Fruit fly (Drosophila melanogaster) whole organism, embryonic: ENCODE data around the gene TwdlB.

Experiments used
- Atf6 ChIP-seq: fragments of 200-800 bp; sonication (Bioruptor generic); IDR thresholded peaks from 2 replicates; pipeline ENCODE4 v1.3.6; 2022; ENCODE audit warnings: missing biosample characterization, missing genetic modification characterization
- Bgb ChIP-seq: fragments of 200-800 bp; sonication (Bioruptor generic); IDR thresholded peaks from 2 replicates; pipeline ENCODE4 v1.3.6; 2022; ENCODE audit warnings: missing biosample characterization, missing genetic modification characterization; ENCODE audit not compliant: partially characterized antibody
- CG1024 ChIP-seq: fragments of 200-800 bp; sonication (Bioruptor generic); IDR thresholded peaks from 2 replicates; pipeline ENCODE4 v1.3.6; 2022; ENCODE audit warnings: missing biosample characterization, missing genetic modification characterization
- CG10543 ChIP-seq: fragments of 200-800 bp; sonication (Bioruptor generic); optimal IDR thresholded peaks from 3 replicates; lab custom pipeline; 2017; ENCODE audit warnings: missing biosample characterization, mild to moderate bottlenecking, missing genetic modification characterization, moderate library complexity
- CG10654 ChIP-seq: fragments of 200-800 bp; sonication (Bioruptor generic); optimal IDR thresholded peaks from 2 replicates; lab custom pipeline; 2016; ENCODE audit warnings: missing biosample characterization, missing genetic modification characterization
- CG11398 ChIP-seq: fragments of 200-800 bp; sonication (Bioruptor generic); optimal IDR thresholded peaks from 2 replicates; lab custom pipeline; 2016; ENCODE audit warnings: missing biosample characterization, missing genetic modification characterization
- CG12071 ChIP-seq: fragments of 200-800 bp; sonication (Bioruptor generic); optimal IDR thresholded peaks from 3 replicates; lab custom pipeline; 2018; ENCODE audit warnings: missing biosample characterization, mild to moderate bottlenecking, missing genetic modification characterization
- CG12155 ChIP-seq: fragments of 200-800 bp; sonication (Bioruptor generic); optimal IDR thresholded peaks from 3 replicates; lab custom pipeline; 2016; ENCODE audit warnings: missing biosample characterization, missing genetic modification characterization
- CG12236 ChIP-seq: fragments of 200-800 bp; sonication (Bioruptor generic); optimal IDR thresholded peaks from 2 replicates; lab custom pipeline; 2016; ENCODE audit warnings: missing biosample characterization, missing genetic modification characterization
- CG13624 ChIP-seq: fragments of 200-800 bp; sonication (Bioruptor generic); optimal IDR thresholded peaks from 2 replicates; lab custom pipeline; 2016; ENCODE audit warnings: missing biosample characterization, missing genetic modification characterization
- CG14014 ChIP-seq: fragments of 200-800 bp; sonication (Bioruptor generic); IDR thresholded peaks from 2 replicates; pipeline ENCODE4 v1.3.6; 2022; ENCODE audit warnings: missing biosample characterization, missing genetic modification characterization
- CG14667 ChIP-seq: fragments of 200-800 bp; sonication (Bioruptor generic); IDR thresholded peaks from 2 replicates; pipeline ENCODE4 v1.3.6; 2022; ENCODE audit warnings: missing biosample characterization, missing genetic modification characterization
- CG16779 ChIP-seq: fragments of 200-800 bp; sonication (Bioruptor generic); IDR thresholded peaks from 2 replicates; pipeline ENCODE4 v1.3.6; 2022; ENCODE audit warnings: missing biosample characterization, missing genetic modification characterization
- CG17912 ChIP-seq: fragments of 200-800 bp; sonication (Bioruptor generic); optimal IDR thresholded peaks from 2 replicates; lab custom pipeline; 2018; ENCODE audit warnings: missing biosample characterization, mild to moderate bottlenecking, missing genetic modification characterization
- CG18011 ChIP-seq: fragments of 200-800 bp; sonication (Bioruptor generic); optimal IDR thresholded peaks from 2 replicates; lab custom pipeline; 2017; ENCODE audit warnings: missing biosample characterization, missing genetic modification characterization, mild to moderate bottlenecking, moderate library complexity, missing genotype
- CG2120 ChIP-seq: fragments of 200-800 bp; sonication (Bioruptor generic); optimal IDR thresholded peaks from 3 replicates; lab custom pipeline; 2016; ENCODE audit warnings: missing biosample characterization, missing genetic modification characterization
- CG32767 ChIP-seq: fragments of 200-800 bp; sonication (Bioruptor generic); IDR thresholded peaks from 2 replicates; pipeline ENCODE4 v1.3.6; 2022; ENCODE audit warnings: missing biosample characterization, missing genetic modification characterization
- CG33557 ChIP-seq: fragments of 200-800 bp; sonication (Bioruptor generic); optimal IDR thresholded peaks from 2 replicates; lab custom pipeline; 2019; ENCODE audit warnings: missing biosample characterization, mild to moderate bottlenecking, missing genetic modification characterization, moderate library complexity
- CG4360 ChIP-seq: fragments of 200-800 bp; sonication (Bioruptor generic); IDR thresholded peaks from 2 replicates; pipeline ENCODE4 v1.3.6; 2022; ENCODE audit warnings: missing biosample characterization, missing genetic modification characterization
- CG4617 ChIP-seq: fragments of 200-800 bp; sonication (Bioruptor generic); optimal IDR thresholded peaks from 3 replicates; lab custom pipeline; 2016; ENCODE audit warnings: missing biosample characterization, missing genetic modification characterization, borderline replicate concordance
- CG6813 ChIP-seq: fragments of 200-800 bp; sonication (Bioruptor generic); optimal IDR thresholded peaks from 2 replicates; lab custom pipeline; 2017; ENCODE audit warnings: missing biosample characterization, missing genetic modification characterization, mild to moderate bottlenecking, moderate library complexity, missing genetic modification reagents
- CG7786 ChIP-seq: fragments of 200-800 bp; sonication (Bioruptor generic); optimal IDR thresholded peaks from 2 replicates; lab custom pipeline; 2016; ENCODE audit warnings: missing biosample characterization, missing genetic modification characterization
- CG7963 ChIP-seq: fragments of 200-800 bp; sonication (Bioruptor generic); IDR thresholded peaks from 3 replicates; pipeline ENCODE4 v1.3.6; 2022; ENCODE audit warnings: missing biosample characterization, missing genetic modification characterization; ENCODE audit not compliant: partially characterized antibody
- CG9727 ChIP-seq: fragments of 200-800 bp; sonication (Bioruptor generic); optimal IDR thresholded peaks from 3 replicates; lab custom pipeline; 2017; ENCODE audit warnings: missing biosample characterization, mild to moderate bottlenecking, missing genetic modification characterization
- CG9817 ChIP-seq: fragments of 200-800 bp; sonication (Bioruptor generic); optimal IDR thresholded peaks from 2 replicates; lab custom pipeline; 2018; ENCODE audit warnings: missing biosample characterization, mild to moderate bottlenecking, missing genetic modification characterization, moderate library complexity
- CrebB ChIP-seq: fragments of 200-800 bp; sonication (Bioruptor generic); optimal IDR thresholded peaks from 3 replicates; lab custom pipeline; 2018; ENCODE audit warnings: missing biosample characterization, mild to moderate bottlenecking, missing genetic modification characterization
- D19A ChIP-seq: fragments of 200-800 bp; optimal IDR thresholded peaks from 3 replicates; lab custom pipeline; 2019; ENCODE audit warnings: missing biosample characterization, mild to moderate bottlenecking, missing genetic modification characterization, moderate library complexity
- Dfd ChIP-seq, 2 experiments: fragments of >200 bp; optimal IDR thresholded peaks; 2 replicates each; lab custom pipeline; 2017; ENCODE audit warnings: missing biosample characterization in 2 of 2, missing genetic modification characterization in 2 of 2
- Dp ChIP-seq: fragments of 200-800 bp; sonication (Bioruptor generic); optimal IDR thresholded peaks from 2 replicates; lab custom pipeline; 2018; ENCODE audit warnings: missing biosample characterization, mild to moderate bottlenecking, missing genetic modification characterization, moderate library complexity
- Mrtf ChIP-seq: fragments of 200-800 bp; sonication (Bioruptor generic); IDR thresholded peaks from 3 replicates; pipeline ENCODE4 v1.3.6; 2022; ENCODE audit warnings: missing biosample characterization, missing genetic modification characterization
- Oaz ChIP-seq: fragments of 200-800 bp; sonication (Bioruptor generic); IDR thresholded peaks from 2 replicates; pipeline ENCODE4 v1.3.6; 2022; ENCODE audit warnings: missing biosample characterization, missing genetic modification characterization
- Rfx ChIP-seq: fragments of 200-800 bp; sonication (Bioruptor generic); IDR thresholded peaks from 2 replicates; pipeline ENCODE4 v1.3.6; 2022; ENCODE audit warnings: missing biosample characterization, missing genetic modification characterization
- Stat92E ChIP-seq, 3 experiments: fragments of >200 bp in 2 of 3; fragments of 200-800 bp in 1 of 3; sonication (Bioruptor generic) in 1 of 3; optimal IDR thresholded peaks; 2 replicates each; lab custom pipeline; 2017 to 2019; ENCODE audit warnings: missing biosample characterization in 3 of 3, missing genetic modification characterization in 3 of 3, mild to moderate bottlenecking in 1 of 3, moderate library complexity in 1 of 3
- abd-A ChIP-seq: fragments of 200-800 bp; sonication (Bioruptor generic); optimal IDR thresholded peaks from 3 replicates; lab custom pipeline; 2019; ENCODE audit warnings: missing biosample characterization, mild to moderate bottlenecking, missing genetic modification characterization, moderate library complexity
- al ChIP-seq: fragments of 200-800 bp; sonication (Bioruptor generic); IDR thresholded peaks from 2 replicates; pipeline ENCODE4 v1.3.6; 2022; ENCODE audit warnings: missing biosample characterization, missing genetic modification characterization
- bbx ChIP-seq: fragments of 200-800 bp; sonication (Bioruptor generic); IDR thresholded peaks from 2 replicates; pipeline ENCODE4 v1.3.6; 2022; ENCODE audit warnings: missing biosample characterization, missing genetic modification characterization; ENCODE audit not compliant: partially characterized antibody
- bigmax ChIP-seq: fragments of 200-800 bp; sonication (Bioruptor generic); optimal IDR thresholded peaks from 2 replicates; lab custom pipeline; 2018; ENCODE audit warnings: missing biosample characterization, mild to moderate bottlenecking, missing genetic modification characterization
- crp ChIP-seq, 2 experiments: fragments of 200-800 bp; sonication (Bioruptor generic); optimal IDR thresholded peaks; 2 replicates in 1 of 2; 3 replicates in 1 of 2; lab custom pipeline; 2017; ENCODE audit warnings: missing biosample characterization in 2 of 2, missing genetic modification characterization in 2 of 2, mild to moderate bottlenecking in 1 of 2, moderate library complexity in 1 of 2
- ems ChIP-seq: fragments of 200-800 bp; sonication (Bioruptor generic); optimal IDR thresholded peaks from 3 replicates; lab custom pipeline; 2016; ENCODE audit warnings: missing biosample characterization, missing genetic modification characterization
- grn ChIP-seq: fragments of 200-800 bp; sonication (Bioruptor generic); optimal IDR thresholded peaks from 3 replicates; lab custom pipeline; 2017; ENCODE audit warnings: missing biosample characterization, missing genetic modification characterization
- hb ChIP-seq: fragments of 200-800 bp; sonication (Bioruptor generic); IDR thresholded peaks from 3 replicates; pipeline ENCODE4 v1.3.6; 2022; ENCODE audit warnings: missing biosample characterization, missing genetic modification characterization; ENCODE audit not compliant: partially characterized antibody
- her ChIP-seq: fragments of 200-800 bp; sonication (Bioruptor generic); optimal IDR thresholded peaks from 2 replicates; lab custom pipeline; 2016; ENCODE audit warnings: missing biosample characterization, missing genetic modification characterization
- jing ChIP-seq: fragments of 200-800 bp; sonication (Bioruptor generic); optimal IDR thresholded peaks from 2 replicates; lab custom pipeline; 2018; ENCODE audit warnings: missing biosample characterization, mild to moderate bottlenecking, missing genetic modification characterization
- kay ChIP-seq: fragments of 200-800 bp; sonication (Bioruptor generic); optimal IDR thresholded peaks from 2 replicates; lab custom pipeline; 2016; ENCODE audit warnings: missing biosample characterization, missing genetic modification characterization
- peb ChIP-seq: fragments of 200-800 bp; sonication (Bioruptor generic); IDR thresholded peaks from 2 replicates; pipeline ENCODE4 v1.3.6; 2022; ENCODE audit warnings: missing biosample characterization, missing genetic modification characterization
- run ChIP-seq: fragments of 200-800 bp; sonication (Bioruptor generic); optimal IDR thresholded peaks from 3 replicates; lab custom pipeline; 2018; ENCODE audit warnings: missing biosample characterization, mild to moderate bottlenecking, missing genetic modification characterization
- sens ChIP-seq: fragments of 200-800 bp; sonication (Bioruptor generic); peaks from one replicate; lab custom pipeline; 2016; ENCODE audit warnings: missing biosample characterization, missing genetic modification characterization
- slbo ChIP-seq: fragments of 200-800 bp; sonication (Bioruptor generic); IDR thresholded peaks from 2 replicates; pipeline ENCODE4 v1.3.6; 2022; ENCODE audit warnings: missing biosample characterization, missing genetic modification characterization
- sna ChIP-seq: fragments of 200-800 bp; sonication (Bioruptor generic); IDR thresholded peaks from 2 replicates; pipeline ENCODE4 v1.3.6; 2022; ENCODE audit warnings: missing biosample characterization, missing genetic modification characterization; ENCODE audit not compliant: partially characterized antibody
- tap ChIP-seq: fragments of 200-800 bp; optimal IDR thresholded peaks from 3 replicates; lab custom pipeline; 2019; ENCODE audit warnings: missing biosample characterization, mild to moderate bottlenecking, missing genetic modification characterization, moderate library complexity
- toy ChIP-seq: fragments of 200-800 bp; sonication (Bioruptor generic); IDR thresholded peaks from 2 replicates; pipeline ENCODE4 v1.3.6; 2022; ENCODE audit warnings: missing biosample characterization, missing genetic modification characterization

The TwdlB gene

DNA sequence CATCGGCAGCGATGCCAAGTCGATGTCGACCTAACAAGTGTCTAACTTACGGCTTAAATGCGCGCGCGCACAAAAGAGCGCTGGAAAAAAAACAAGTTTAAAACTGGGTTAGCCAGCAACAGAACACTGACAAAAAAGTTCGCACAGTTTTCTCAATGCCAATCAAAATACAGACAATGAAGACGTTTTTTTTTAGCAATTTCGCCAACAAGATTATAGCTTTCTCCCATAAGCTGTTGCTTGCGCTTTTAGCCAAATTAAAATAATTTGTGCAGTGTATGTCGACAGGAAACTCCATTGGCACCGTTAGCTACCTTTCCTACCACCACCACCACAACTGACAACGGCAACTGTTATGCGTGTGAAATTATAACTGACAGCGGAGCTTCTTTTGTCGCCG lies 31.3 kb upstream of the TwdlB start (continued):
- TF ChIP-seq Oaz (GFP tag; lab: Robert Waterston, UW) (no peak), Mrtf (GFP tag; lab: Robert Waterston, UW) (peak; percentile 64; the same call in 2 of the 3 replicates), abd-A (tag; lab: Kevin White, UChicago) (no peak), CG14667 (GFP tag; lab: Robert Waterston, UW) (peak; percentile 54), grn (GFP tag; lab: Kevin White, UChicago) (no peak), Bgb (no peak), CG12071 (GFP tag; lab: Kevin White, UChicago) (peak; percentile 21), sna (no peak), CG9727 (GFP tag; lab: Kevin White, UChicago) (peak; percentile 39), peb (GFP tag; lab: Robert Waterston, UW) (no peak), CG9817 (peak; percentile 19), run (peak; percentile 27), D19A (no peak), slbo (GFP tag; lab: Robert Waterston, UW) (peak; percentile 61), CG7786 (GFP tag; lab: Kevin White, UChicago) (peak; percentile 29), Atf6 (GFP tag; lab: Robert Waterston, UW) (peak; percentile 62; the same call in 1 of the 2 replicates), CG6813 (peak; percentile 14), ems (GFP tag; lab: Kevin White, UChicago) (peak; percentile 50), bbx (GFP tag; lab: Robert Waterston, UW) (no peak), CG16779 (GFP tag; lab: Robert Waterston, UW) (no peak), CG10543 (GFP tag; lab: Kevin White, UChicago) (no peak), hb (no peak), CG14014 (GFP tag; lab: Robert Waterston, UW) (peak; percentile 65), jing (GFP tag; lab: Kevin White, UChicago) (no peak), Dp (GFP tag; lab: Kevin White, UChicago) (no peak), Dfd (GFP tag; optimal IDR thresholded peaks at IDR 0.05; lab: Kevin White, UChicago) (no peak), crp (GFP tag; optimal IDR thresholded peaks at IDR 0.05; lab: Kevin White, UChicago) (no peak), sens (GFP tag; lab: Kevin White, UChicago) (peak; percentile 88), her (GFP tag; lab: Kevin White, UChicago) (no peak), CG7963 (GFP tag; lab: Robert Waterston, UW) (no peak), CG12155 (GFP tag; lab: Kevin White, UChicago) (no peak), CG2120 (GFP tag; lab: Kevin White, UChicago) (peak; percentile 59), CG18011 (GFP tag; lab: Kevin White, UChicago) (no peak), CG17912 (no peak), CrebB (tag; lab: Kevin White, UChicago) (no peak), kay (no peak), CG4360 (GFP tag; lab: Robert Waterston, UW) (no peak), toy (GFP tag; lab: Robert Waterston, UW) (no peak), CG33557 (GFP tag; lab: Kevin White, UChicago) (no peak), Rfx (GFP tag; lab: Robert Waterston, UW) (peak; percentile 70), bigmax (GFP tag; lab: Kevin White, UChicago) (no peak), tap (no peak), Stat92E (GFP tag; optimal IDR thresholded peaks at IDR 0.05; lab: Kevin White, UChicago) (no peak), CG32767 (GFP tag; lab: Robert Waterston, UW) (peak; percentile 48), CG12236 (GFP tag; lab: Kevin White, UChicago) (no peak), CG10654 (no peak), CG11398 (no peak), CG13624 (GFP tag; lab: Kevin White, UChicago) (peak; percentile 42), CG4617 (no peak), al (GFP tag; lab: Robert Waterston, UW) (0 out of 2 replicates have a peak, but pooled peaks have one; percentile 21), CG1024 (GFP tag; lab: Robert Waterston, UW) (peak; percentile 23; the same call in 1 of the 2 replicates)
